In genomic region chrIII:4693281-4693680, ce11 we compare ENCODE assay signal across 4 worm cellular contexts.
TF ChIP-seq lines count a peak whose summit lies in the region.

Gene nifk-1, minus strand, starts transcription at chrIII:4693307.

TF ChIP-seq in whole organism, L2 larva, 48 proteins besides CTCF, POLR2A, EP300 and RAD21 (continues in another document):
- TF ChIP-seq crh-2 (tag; optimal IDR thresholded peaks at IDR 0.05; lab: Kevin White, UChicago) (peak; percentile 60), F13H6.1 (tag; optimal IDR thresholded peaks at IDR 0.05; lab: Kevin White, UChicago) (peak; percentile 50), sma-9 (GFP tag; optimal IDR thresholded peaks at IDR 0.05; lab: Kevin White, UChicago) (peak; percentile 52), sma-9 (tag; optimal IDR thresholded peaks at IDR 0.05; lab: Kevin White, UChicago) (no peak), lsy-2 (tag; optimal IDR thresholded peaks at IDR 0.05; lab: Kevin White, UChicago) (peak; percentile 9 to 87), nhr-129 (tag; optimal IDR thresholded peaks at IDR 0.05; lab: Kevin White, UChicago) (peak; percentile 79), nhr-21 (tag; optimal IDR thresholded peaks at IDR 0.05; lab: Kevin White, UChicago) (peak; percentile 21), zag-1 (tag; optimal IDR thresholded peaks at IDR 0.05; lab: Kevin White, UChicago) (no peak), blmp-1 (tag; optimal IDR thresholded peaks at IDR 0.05; lab: Kevin White, UChicago; ENCODE audit: insufficient read depth) (peak; percentile 37), sma-3 (GFP tag; optimal IDR thresholded peaks at IDR 0.05; lab: Kevin White, UChicago) (peak; percentile 58), peb-1 (tag; optimal IDR thresholded peaks at IDR 0.05; lab: Kevin White, UChicago) (no peak), C34F6.9 (tag; optimal IDR thresholded peaks at IDR 0.05; lab: Kevin White, UChicago) (peak; percentile 86), nhr-25 (tag; optimal IDR thresholded peaks at IDR 0.05; lab: Kevin White, UChicago) (peak; percentile 60), elt-3 (tag; optimal IDR thresholded peaks at IDR 0.05; lab: Kevin White, UChicago) (no peak), snpc-4 (tag; optimal IDR thresholded peaks at IDR 0.05; lab: Kevin White, UChicago) (no peak), sem-4 (tag; optimal IDR thresholded peaks at IDR 0.05; lab: Kevin White, UChicago) (peak; percentile 10), gmeb-1 (tag; optimal IDR thresholded peaks at IDR 0.05; lab: Kevin White, UChicago) (peak; percentile 76), nhr-12 (tag; optimal IDR thresholded peaks at IDR 0.05; lab: Kevin White, UChicago) (no peak), mab-5 (tag; optimal IDR thresholded peaks at IDR 0.05; lab: Kevin White, UChicago) (no peak), unc-39 (tag; optimal IDR thresholded peaks at IDR 0.05; lab: Kevin White, UChicago) (no peak), fos-1 (tag; optimal IDR thresholded peaks at IDR 0.05; lab: Kevin White, UChicago) (peak; percentile 70), lin-11 (tag; optimal IDR thresholded peaks at IDR 0.05; lab: Kevin White, UChicago) (peak; percentile 28), Y55F3AM.14 (GFP tag; optimal IDR thresholded peaks at IDR 0.05; lab: Kevin White, UChicago) (no peak)

TF ChIP-seq in whole organism, L4 larva, 104 proteins besides CTCF, POLR2A, EP300 and RAD21 (continues in another document):
- TF ChIP-seq lin-38 (GFP tag; IDR thresholded peaks at IDR 0.05; lab: Robert Waterston, UW): peak; percentile 77
- TF ChIP-seq daf-12 (tag; optimal IDR thresholded peaks at IDR 0.05; lab: Kevin White, UChicago): no peak
- peak; percentile 22 for TF ChIP-seq nhr-11 (tag; optimal IDR thresholded peaks at IDR 0.05; lab: Kevin White, UChicago)
- TF ChIP-seq F37D6.2 (tag; optimal IDR thresholded peaks at IDR 0.05; lab: Kevin White, UChicago): no peak
- no peak for TF ChIP-seq sdz-12 (GFP tag; optimal IDR thresholded peaks at IDR 0.05; lab: Kevin White, UChicago)
- TF ChIP-seq T26A8.4 (GFP tag; IDR thresholded peaks at IDR 0.05; lab: Robert Waterston, UW): no peak
- no peak for TF ChIP-seq nhr-41 (GFP tag; IDR thresholded peaks at IDR 0.05; lab: Robert Waterston, UW)
- TF ChIP-seq aha-1 (tag; lab: Kevin White, UChicago): peak; percentile 70
- no peak for TF ChIP-seq daf-19 (GFP tag; conservative IDR thresholded peaks at IDR 0.05; lab: Robert Waterston, UW)
- TF ChIP-seq hmg-1.1 (GFP tag; IDR thresholded peaks at IDR 0.05; lab: Robert Waterston, UW): peak; percentile 58
- no peak for TF ChIP-seq unc-130 (GFP tag; optimal IDR thresholded peaks at IDR 0.05; lab: Kevin White, UChicago)
- peak in 1 of 2 experiments; percentile 87 for TF ChIP-seq lsy-2 (tag; optimal IDR thresholded peaks at IDR 0.05; lab: Kevin White, UChicago)
- TF ChIP-seq zip-11 (GFP tag; IDR thresholded peaks at IDR 0.05; lab: Robert Waterston, UW): no peak
- TF ChIP-seq dve-1 (tag; optimal IDR thresholded peaks at IDR 0.05; lab: Kevin White, UChicago; ENCODE audit: insufficient read depth): peak; percentile 90
- TF ChIP-seq dmd-9 (GFP tag; IDR thresholded peaks at IDR 0.05; lab: Robert Waterston, UW): no peak
- TF ChIP-seq ama-1 (optimal IDR thresholded peaks at IDR 0.05; lab: Kevin White, UChicago): no peak
- no peak for TF ChIP-seq spr-1 (tag; optimal IDR thresholded peaks at IDR 0.05; lab: Kevin White, UChicago)
- peak in 1 of 2 experiments; percentile 55 for TF ChIP-seq mdl-1 (tag; optimal IDR thresholded peaks at IDR 0.05; lab: Kevin White, UChicago)
- no peak for TF ChIP-seq egl-27 (tag; optimal IDR thresholded peaks at IDR 0.05; lab: Kevin White, UChicago)
- TF ChIP-seq fkh-10 (GFP tag; optimal IDR thresholded peaks at IDR 0.05; lab: Kevin White, UChicago): no peak
- TF ChIP-seq F49E8.2 (tag; optimal IDR thresholded peaks at IDR 0.05; lab: Kevin White, UChicago; ENCODE audit: borderline replicate concordance): no peak
- TF ChIP-seq php-3 (GFP tag; IDR thresholded peaks at IDR 0.05; lab: Robert Waterston, UW): no peak
- TF ChIP-seq F44E2.7 (GFP tag; IDR thresholded peaks at IDR 0.05; lab: Robert Waterston, UW): no peak
- TF ChIP-seq ZK337.2 (GFP tag; IDR thresholded peaks at IDR 0.05; lab: Robert Waterston, UW): no peak
- TF ChIP-seq ces-1 (GFP tag; optimal IDR thresholded peaks at IDR 0.05; lab: Kevin White, UChicago): no peak

TF ChIP-seq in whole organism, late embryonic, 69 proteins besides CTCF, POLR2A, EP300 and RAD21 (continues in another document):
- TF ChIP-seq ceh-14 (tag; optimal IDR thresholded peaks at IDR 0.05; lab: Kevin White, UChicago): no peak
- no peak for TF ChIP-seq ceh-22 (tag; optimal IDR thresholded peaks at IDR 0.05; lab: Kevin White, UChicago)
- TF ChIP-seq ref-2 (tag; optimal IDR thresholded peaks at IDR 0.05; lab: Kevin White, UChicago): no peak
- TF ChIP-seq syd-9 (tag; optimal IDR thresholded peaks at IDR 0.05; lab: Kevin White, UChicago): no peak
- no peak for TF ChIP-seq madf-2 (tag; optimal IDR thresholded peaks at IDR 0.05; lab: Kevin White, UChicago)
- no peak for TF ChIP-seq hlh-8 (tag; optimal IDR thresholded peaks at IDR 0.05; lab: Kevin White, UChicago)
- TF ChIP-seq sox-4 (tag; optimal IDR thresholded peaks at IDR 0.05; lab: Kevin White, UChicago): no peak
- no peak for TF ChIP-seq nhr-232 (tag; optimal IDR thresholded peaks at IDR 0.05; lab: Kevin White, UChicago)
- no peak for TF ChIP-seq ceh-30 (tag; optimal IDR thresholded peaks at IDR 0.05; lab: Kevin White, UChicago)
- peak; percentile 50 for TF ChIP-seq tbx-2 (tag; optimal IDR thresholded peaks at IDR 0.05; lab: Kevin White, UChicago)
- TF ChIP-seq ceh-6 (GFP tag; optimal IDR thresholded peaks at IDR 0.05; lab: Kevin White, UChicago): no peak
- no peak for TF ChIP-seq C38D4.7 (GFP tag; optimal IDR thresholded peaks at IDR 0.05; lab: Kevin White, UChicago)
- TF ChIP-seq T23F11.4 (GFP tag; optimal IDR thresholded peaks at IDR 0.05; lab: Kevin White, UChicago): no peak
- no peak for TF ChIP-seq rnt-1 (tag; optimal IDR thresholded peaks at IDR 0.05; lab: Kevin White, UChicago)
- no peak for TF ChIP-seq unc-55 (GFP tag; optimal IDR thresholded peaks at IDR 0.05; lab: Kevin White, UChicago)
- peak; percentile 63 for TF ChIP-seq elt-2 (tag; optimal IDR thresholded peaks at IDR 0.05; lab: Kevin White, UChicago)
- no peak for TF ChIP-seq ceh-34 (tag; optimal IDR thresholded peaks at IDR 0.05; lab: Kevin White, UChicago)
- TF ChIP-seq odd-2 (tag; optimal IDR thresholded peaks at IDR 0.05; lab: Kevin White, UChicago): no peak
- TF ChIP-seq ztf-16 (tag; optimal IDR thresholded peaks at IDR 0.05; lab: Kevin White, UChicago): peak; percentile 5
- TF ChIP-seq K09A11.1 (tag; optimal IDR thresholded peaks at IDR 0.05; lab: Kevin White, UChicago; ENCODE audit: insufficient read depth): no peak
- no peak for TF ChIP-seq fkh-6 (tag; optimal IDR thresholded peaks at IDR 0.05; lab: Kevin White, UChicago)
- TF ChIP-seq ets-4 (tag; optimal IDR thresholded peaks at IDR 0.05; lab: Kevin White, UChicago): peak; percentile 16
- no peak for TF ChIP-seq ttx-3 (tag; optimal IDR thresholded peaks at IDR 0.05; lab: Kevin White, UChicago)
- TF ChIP-seq ahr-1 (tag; optimal IDR thresholded peaks at IDR 0.05; lab: Kevin White, UChicago): no peak
- TF ChIP-seq sdc-2 (tag; optimal IDR thresholded peaks at IDR 0.05; lab: Kevin White, UChicago): no peak
- TF ChIP-seq ceh-48 (tag; optimal IDR thresholded peaks at IDR 0.05; lab: Kevin White, UChicago): no peak
- no peak for TF ChIP-seq che-1 (tag; optimal IDR thresholded peaks at IDR 0.05; lab: Kevin White, UChicago)
- no peak for TF ChIP-seq fax-1 (tag; optimal IDR thresholded peaks at IDR 0.05; lab: Kevin White, UChicago)

TF ChIP-seq in whole organism, mixed stage, embryonic, 35 proteins besides CTCF, POLR2A, EP300 and RAD21:
- no peak for TF ChIP-seq drap-1 (GFP tag; optimal IDR thresholded peaks at IDR 0.05; lab: Kevin White, UChicago)
- TF ChIP-seq nhr-237 (tag; optimal IDR thresholded peaks at IDR 0.05; lab: Kevin White, UChicago): peak; percentile 7
- no peak for TF ChIP-seq mls-2 (tag; optimal IDR thresholded peaks at IDR 0.05; lab: Kevin White, UChicago)
- peak; percentile 74 for TF ChIP-seq mep-1 (tag; optimal IDR thresholded peaks at IDR 0.05; lab: Kevin White, UChicago)
- TF ChIP-seq unc-39 (tag; optimal IDR thresholded peaks at IDR 0.05; lab: Kevin White, UChicago): no peak
- TF ChIP-seq hlh-1 (tag; optimal IDR thresholded peaks at IDR 0.05; lab: Kevin White, UChicago): no peak
- TF ChIP-seq lsy-2 (tag; optimal IDR thresholded peaks at IDR 0.05; lab: Kevin White, UChicago): peak; percentile 55
- no peak for TF ChIP-seq elt-3 (tag; optimal IDR thresholded peaks at IDR 0.05; lab: Kevin White, UChicago)
TF ChIP-seq in whole organism, mixed stage, embryonic: peak in this region for 3.
